Worm (Caenorhabditis elegans): ENCODE results near the gene catp-3.

The catp-3 gene

DNA sequence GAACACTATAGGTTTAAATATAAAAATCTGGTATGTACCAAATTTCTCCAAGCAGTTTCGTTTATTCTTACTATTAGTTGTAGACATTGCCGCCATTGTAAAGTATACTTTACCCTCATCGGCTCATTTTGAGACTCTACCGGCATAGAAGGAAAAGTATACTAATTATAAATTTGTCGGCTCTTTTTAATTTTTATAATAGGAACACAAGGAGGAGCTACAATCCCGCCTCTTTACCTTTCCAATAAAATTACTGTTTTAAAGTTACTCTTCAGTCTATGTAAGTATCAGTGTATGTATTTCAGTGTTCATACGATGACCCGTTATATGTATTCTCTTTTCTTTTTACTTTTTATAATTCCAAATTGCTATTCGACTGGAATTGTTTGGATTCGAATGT, 23.5 kb downstream of the catp-3 start, which contains the start of gene sdz-23:
TSS of gene sdz-23 (plus strand) at position 301 of the 400 bp plus-strand sequence.
- TF ChIP-seq ceh-18 (tag; optimal IDR thresholded peaks at IDR 0.05) (no peak), dve-1 (tag; optimal IDR thresholded peaks at IDR 0.05) (no peak), npax-4 (tag; optimal IDR thresholded peaks at IDR 0.05) (no peak), pax-1 (tag; optimal IDR thresholded peaks at IDR 0.05) (no peak), ceh-14 (tag; optimal IDR thresholded peaks at IDR 0.05) (no peak), nfya-1 (tag; optimal IDR thresholded peaks at IDR 0.05) (no peak), F13H6.1 (tag; optimal IDR thresholded peaks at IDR 0.05) (no peak), ets-4 (tag; optimal IDR thresholded peaks at IDR 0.05) (no peak), ceh-19 (GFP tag; optimal IDR thresholded peaks at IDR 0.05) (no peak), ceh-31 (tag; optimal IDR thresholded peaks at IDR 0.05) (no peak), elt-2 (tag; optimal IDR thresholded peaks at IDR 0.05) (no peak), ahr-1 (tag; optimal IDR thresholded peaks at IDR 0.05) (no peak), fkh-10 (GFP tag; optimal IDR thresholded peaks at IDR 0.05) (no peak), ceh-24 (tag; optimal IDR thresholded peaks at IDR 0.05) (no peak), ttx-3 (tag; optimal IDR thresholded peaks at IDR 0.05) (no peak), rnt-1 (tag; optimal IDR thresholded peaks at IDR 0.05) (no peak), ceh-2 (tag; optimal IDR thresholded peaks at IDR 0.05) (no peak), zip-5 (tag; optimal IDR thresholded peaks at IDR 0.05) (no peak), odd-2 (tag; optimal IDR thresholded peaks at IDR 0.05) (no peak), sdc-2 (tag; optimal IDR thresholded peaks at IDR 0.05) (no peak)

DNA sequence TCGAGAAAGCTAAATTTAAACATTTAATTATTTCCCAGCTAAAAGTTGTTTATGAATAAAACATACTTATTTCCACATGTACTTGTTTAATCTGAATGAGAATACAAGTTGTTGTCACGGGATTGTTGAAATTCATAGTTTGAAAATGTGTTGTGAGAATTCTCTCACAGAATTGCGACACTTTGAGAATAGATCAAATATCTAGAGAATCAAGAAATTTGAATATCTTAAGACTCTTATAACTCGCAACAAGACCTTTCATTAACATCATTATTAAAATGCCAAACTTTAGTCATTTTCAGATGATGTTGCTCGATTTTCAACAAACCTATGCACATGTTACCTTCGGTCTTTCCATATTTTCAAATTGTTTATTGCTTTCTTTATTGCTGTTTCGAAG, 27.1 kb downstream of the catp-3 start, which contains the start of gene str-90:
TSS of gene str-90 (plus strand) at position 301 of the 400 bp plus-strand sequence.
- TF ChIP-seq Y22D7AL.16 (tag; optimal IDR thresholded peaks at IDR 0.05) = no peak
- TF ChIP-seq K02D7.2 (tag; optimal IDR thresholded peaks at IDR 0.05) = no peak
- no peak for TF ChIP-seq ceh-2 (tag; optimal IDR thresholded peaks at IDR 0.05)
- TF ChIP-seq tbx-2 (tag; optimal IDR thresholded peaks at IDR 0.05) = no peak
- TF ChIP-seq pqm-1 (tag; optimal IDR thresholded peaks at IDR 0.05) = no peak
- TF ChIP-seq unc-42 (tag; optimal IDR thresholded peaks at IDR 0.05) = no peak
- TF ChIP-seq sox-2 (GFP tag; IDR thresholded peaks at IDR 0.05) = no peak
- TF ChIP-seq nhr-232 (tag; optimal IDR thresholded peaks at IDR 0.05) = no peak
- TF ChIP-seq elt-2 (tag; optimal IDR thresholded peaks at IDR 0.05) = no peak
- no peak for TF ChIP-seq elt-4 (tag; optimal IDR thresholded peaks at IDR 0.05)
- TF ChIP-seq C38D4.7 (GFP tag; optimal IDR thresholded peaks at IDR 0.05) = no peak
- no peak for TF ChIP-seq che-1 (tag; optimal IDR thresholded peaks at IDR 0.05)
- TF ChIP-seq ama-1 (optimal IDR thresholded peaks at IDR 0.05) = no peak
- no peak for TF ChIP-seq ceh-22 (tag; optimal IDR thresholded peaks at IDR 0.05)
- no peak for TF ChIP-seq syd-9 (tag; optimal IDR thresholded peaks at IDR 0.05)

DNA sequence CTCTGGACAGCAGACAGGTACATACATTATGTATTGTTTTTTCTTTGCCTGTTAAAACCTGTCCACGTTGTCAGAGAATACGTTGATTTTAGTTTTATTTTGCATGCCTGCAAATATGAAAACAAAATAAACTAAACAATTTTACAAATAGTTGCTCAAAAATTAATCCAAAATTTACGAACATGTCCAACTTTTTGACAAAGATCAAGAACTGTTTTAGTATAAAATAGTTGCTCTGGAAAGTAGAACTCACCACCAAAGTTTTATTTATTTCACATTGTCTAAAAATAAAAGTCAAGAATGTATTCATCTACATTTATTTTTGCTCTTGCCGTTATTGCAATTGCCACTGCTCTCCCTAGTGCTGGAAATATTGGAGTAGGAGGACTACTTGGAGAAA, 28.7 kb downstream of the catp-3 start, which contains the start of gene srlf-16:
TSS of gene srlf-16 (plus strand) at position 301 of the 400 bp plus-strand sequence.
- TF ChIP-seq pqm-1 (tag; optimal IDR thresholded peaks at IDR 0.05) (no peak), F13H6.1 (tag; optimal IDR thresholded peaks at IDR 0.05) (no peak), npax-4 (tag; optimal IDR thresholded peaks at IDR 0.05) (no peak), che-1 (tag; optimal IDR thresholded peaks at IDR 0.05) (no peak), ahr-1 (tag; optimal IDR thresholded peaks at IDR 0.05) (no peak), ceh-34 (tag; optimal IDR thresholded peaks at IDR 0.05) (no peak), elt-4 (tag; optimal IDR thresholded peaks at IDR 0.05) (no peak), sox-4 (tag; optimal IDR thresholded peaks at IDR 0.05) (no peak), hlh-30 (tag; optimal IDR thresholded peaks at IDR 0.05; ENCODE audit: insufficient read depth) (no peak), mec-3 (tag; optimal IDR thresholded peaks at IDR 0.05; ENCODE audit: borderline replicate concordance) (no peak)

DNA sequence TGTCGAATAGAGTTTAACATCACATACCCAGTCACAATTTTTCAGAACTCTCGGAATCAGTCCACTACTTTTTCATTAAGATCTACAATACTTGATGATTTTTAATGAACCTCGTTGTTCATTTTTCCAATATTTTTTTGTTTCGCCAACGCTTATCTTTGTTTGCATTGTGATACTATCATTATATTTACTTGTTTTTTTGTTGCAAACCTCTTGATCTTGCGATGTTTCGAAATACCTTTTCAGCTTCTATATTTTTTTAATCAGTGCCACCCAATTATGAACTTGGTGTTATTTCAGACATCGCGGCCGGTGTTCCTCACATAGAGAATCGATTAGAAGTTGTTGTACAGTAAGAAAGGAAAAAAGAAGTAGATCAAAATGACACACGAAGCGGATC, 32.9 kb downstream of the catp-3 start, which contains the start of gene myo-5:
TSS of gene myo-5 (plus strand) at position 301 of the 400 bp plus-strand sequence.
- TF ChIP-seq K02D7.2 (tag; optimal IDR thresholded peaks at IDR 0.05) (no peak), nhr-232 (tag; optimal IDR thresholded peaks at IDR 0.05) (no peak), ceh-30 (tag; optimal IDR thresholded peaks at IDR 0.05) (no peak), elt-4 (tag; optimal IDR thresholded peaks at IDR 0.05) (no peak), sox-4 (tag; optimal IDR thresholded peaks at IDR 0.05) (no peak), ceh-2 (tag; optimal IDR thresholded peaks at IDR 0.05) (no peak), fkh-10 (GFP tag; optimal IDR thresholded peaks at IDR 0.05) (no peak), nhr-11 (tag; optimal IDR thresholded peaks at IDR 0.05) (no peak), fax-1 (tag; optimal IDR thresholded peaks at IDR 0.05) (no peak), unc-55 (GFP tag; optimal IDR thresholded peaks at IDR 0.05) (no peak), ceh-24 (tag; optimal IDR thresholded peaks at IDR 0.05) (no peak), gmeb-2 (tag; optimal IDR thresholded peaks at IDR 0.05) (no peak), pqm-1 (tag; optimal IDR thresholded peaks at IDR 0.05) (no peak), unc-3 (GFP tag; conservative IDR thresholded peaks at IDR 0.05) (no peak), unc-3 (tag; optimal IDR thresholded peaks at IDR 0.05) (no peak), T23F11.4 (GFP tag; optimal IDR thresholded peaks at IDR 0.05) (no peak), hlh-8 (tag; optimal IDR thresholded peaks at IDR 0.05) (no peak), zip-5 (tag; optimal IDR thresholded peaks at IDR 0.05) (no peak)
